Worm (Caenorhabditis elegans): ENCODE results near the gene Y39A1A.17.

The Y39A1A.17 gene

DNA sequence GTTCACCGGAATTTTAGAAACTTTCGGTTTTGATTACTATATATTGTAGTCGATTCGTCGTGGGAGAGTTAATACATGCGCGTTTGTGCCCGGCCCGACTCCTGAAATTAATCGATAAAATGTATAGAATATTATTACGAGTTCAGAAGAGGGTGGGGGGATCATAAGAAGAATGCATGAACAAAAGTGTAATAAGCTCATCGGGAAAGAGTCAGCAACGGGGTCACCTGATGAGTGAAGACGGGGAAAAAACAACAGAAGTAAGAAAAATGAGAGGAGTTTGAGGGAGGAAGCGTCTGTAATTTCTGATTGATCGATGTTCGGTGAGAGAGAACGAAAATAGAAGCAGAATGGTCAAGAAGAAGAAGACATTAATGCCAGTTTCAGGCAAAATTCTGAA, 25.2 kb upstream of the Y39A1A.17 start, which contains the start of gene W09D10.4:
Gene W09D10.4 (minus strand): TSS at position 101 of the 400 bp plus-strand sequence.
- no peak for TF ChIP-seq him-1 (tag; optimal IDR thresholded peaks at IDR 0.05)
- no peak for TF ChIP-seq dao-5 (tag; optimal IDR thresholded peaks at IDR 0.05)
- no peak for TF ChIP-seq W03F9.2 (tag; optimal IDR thresholded peaks at IDR 0.05)

DNA sequence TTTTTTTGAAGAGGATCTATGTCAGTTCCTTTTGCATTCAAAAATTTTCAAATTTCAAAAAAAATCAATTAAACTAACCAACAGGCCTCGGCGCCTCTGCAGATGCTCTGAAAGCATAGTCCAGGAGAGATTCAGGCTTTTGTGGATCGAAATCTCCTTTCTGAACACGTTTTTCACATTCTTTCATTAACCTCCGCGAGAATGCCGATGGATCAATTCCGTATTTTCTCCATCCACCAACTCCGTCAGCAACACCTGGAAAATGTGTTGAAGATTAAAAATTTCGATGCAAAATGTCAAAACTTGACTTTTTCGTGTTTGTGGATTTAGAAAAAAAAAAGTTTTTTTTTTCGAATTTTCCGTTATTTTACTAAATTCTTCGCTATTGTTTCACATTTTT, 23.6 kb upstream of the Y39A1A.17 start:
- TF ChIP-seq dao-5 (tag; optimal IDR thresholded peaks at IDR 0.05) (no peak), him-1 (tag; optimal IDR thresholded peaks at IDR 0.05) (no peak), W03F9.2 (tag; optimal IDR thresholded peaks at IDR 0.05) (no peak)

DNA sequence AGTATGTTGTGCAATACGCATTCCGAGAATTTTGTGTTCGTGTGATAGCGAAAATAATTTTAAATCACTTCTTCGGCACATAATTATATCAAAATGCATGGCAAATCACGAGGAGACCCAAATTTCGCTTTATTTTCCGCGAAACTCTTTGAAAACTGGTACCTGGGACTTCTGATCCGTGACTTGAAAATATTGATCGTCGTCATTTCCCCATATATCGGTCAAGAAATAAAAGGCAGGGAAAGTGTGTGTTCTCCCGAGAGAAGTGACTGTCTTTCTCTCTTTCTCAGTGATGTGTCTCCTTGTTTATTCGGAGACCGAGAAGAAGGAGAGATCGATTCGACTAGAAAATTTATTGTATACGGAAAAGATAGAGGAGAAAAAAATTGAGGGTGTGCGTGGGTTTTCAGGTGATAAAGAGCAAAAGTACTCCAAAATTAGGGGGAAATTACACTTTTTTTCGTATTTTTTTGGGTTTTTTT, 20.3 kb upstream of the Y39A1A.17 start, which contains the start of gene W09D10.5:
Gene W09D10.5 (minus strand): TSS at position 345 of the 482 bp plus-strand sequence.
- TF ChIP-seq W03F9.2 (tag; optimal IDR thresholded peaks at IDR 0.05) (no peak), dao-5 (tag; optimal IDR thresholded peaks at IDR 0.05) (no peak), him-1 (tag; optimal IDR thresholded peaks at IDR 0.05) (no peak)

DNA sequence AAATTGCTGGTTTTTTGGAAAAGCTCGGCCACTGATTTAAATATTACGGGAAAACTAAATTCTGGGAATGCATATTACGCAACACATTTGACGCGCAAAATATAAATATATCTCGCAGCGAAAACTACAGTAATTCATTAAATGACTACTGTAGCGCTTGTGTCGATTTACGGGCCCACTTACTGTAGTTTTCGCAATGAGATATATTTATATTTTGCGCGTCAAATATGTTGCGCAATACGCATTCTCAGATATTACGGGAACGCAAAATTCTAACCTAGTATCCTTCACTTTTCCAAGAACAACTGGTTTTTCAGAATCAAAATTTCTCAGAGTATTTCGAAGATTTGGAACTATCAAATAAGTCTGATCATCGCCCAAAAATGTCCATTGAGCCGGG, 18.8 kb upstream of the Y39A1A.17 start:
- TF ChIP-seq dao-5 (tag; optimal IDR thresholded peaks at IDR 0.05) (no peak), W03F9.2 (tag; optimal IDR thresholded peaks at IDR 0.05) (no peak), him-1 (tag; optimal IDR thresholded peaks at IDR 0.05) (no peak)

DNA sequence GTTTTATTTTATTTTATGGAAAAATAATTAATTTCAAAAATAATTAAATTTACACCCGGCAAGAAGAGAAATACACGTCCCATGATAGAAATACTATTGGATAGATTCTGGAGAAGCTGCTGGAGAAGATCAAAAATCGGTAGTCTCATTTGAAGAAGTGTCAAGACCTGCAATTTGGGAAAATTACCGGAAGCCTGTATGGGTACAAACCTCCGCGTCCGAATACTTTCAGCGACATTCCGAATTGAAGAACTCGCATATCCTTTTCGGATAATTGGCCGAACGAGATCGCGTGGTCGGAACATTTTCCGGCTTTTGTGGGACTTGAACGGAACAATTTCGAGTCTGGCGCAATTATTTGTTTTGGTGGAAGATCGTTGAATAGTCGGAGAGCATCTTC, 17.6 kb upstream of the Y39A1A.17 start:
- TF ChIP-seq W03F9.2 (tag; optimal IDR thresholded peaks at IDR 0.05) (no peak), him-1 (tag; optimal IDR thresholded peaks at IDR 0.05) (no peak), dao-5 (tag; optimal IDR thresholded peaks at IDR 0.05) (no peak)

DNA sequence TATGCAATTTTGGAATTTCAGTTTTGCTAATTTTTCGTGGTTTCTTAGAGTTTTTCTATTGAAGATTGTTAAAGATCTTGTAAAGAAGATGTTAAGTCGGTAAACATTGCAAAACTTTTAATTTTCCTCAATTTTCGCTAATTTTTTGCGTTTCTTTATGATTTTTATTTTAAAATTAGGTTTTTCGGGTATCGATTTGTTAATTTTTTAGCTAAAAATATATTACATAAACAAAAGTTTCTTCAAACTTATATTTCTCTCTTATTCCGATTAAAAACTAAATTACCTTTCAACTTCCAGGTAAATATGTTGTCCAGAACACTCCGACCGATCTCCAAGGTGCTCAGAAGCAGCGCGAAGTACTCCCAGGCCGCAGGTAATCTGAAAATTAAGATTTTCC, 16.5 kb upstream of the Y39A1A.17 start, which contains the start of gene mrpl-12:
Gene mrpl-12 (plus strand): TSS at position 301 of the 400 bp plus-strand sequence.
- TF ChIP-seq W03F9.2 (tag; optimal IDR thresholded peaks at IDR 0.05): no peak

DNA sequence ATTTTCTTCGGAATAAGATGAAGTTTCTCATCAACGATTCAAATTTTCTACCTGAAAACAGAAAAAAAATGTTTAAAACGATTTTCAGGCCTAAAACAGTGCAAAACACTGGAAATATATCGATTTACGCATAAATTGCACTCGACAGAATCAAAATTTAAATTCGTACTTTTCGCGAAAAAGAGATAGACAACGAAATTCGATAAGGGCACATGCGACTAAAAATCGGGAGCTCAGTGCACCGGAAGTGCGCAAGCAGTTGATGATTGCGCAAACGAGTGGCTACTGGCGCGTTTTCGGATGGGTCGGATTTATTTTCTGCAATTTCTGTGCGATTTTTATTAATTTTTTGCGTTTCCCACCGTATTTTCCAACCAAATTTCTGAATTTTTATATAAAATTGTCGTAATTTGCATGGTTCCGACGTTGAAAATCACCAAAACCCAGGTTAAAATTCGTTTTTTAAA, 16.1 kb upstream of the Y39A1A.17 start, which contains the start of the genes Y39A1A.21 and Y39A1A.22:
Gene Y39A1A.21 (minus strand): TSS at position 51 of the 467 bp plus-strand sequence.
Gene Y39A1A.22 (minus strand): TSS at position 57 of the 467 bp plus-strand sequence.
- TF ChIP-seq dao-5 (tag; optimal IDR thresholded peaks at IDR 0.05): no peak
- TF ChIP-seq him-1 (tag; optimal IDR thresholded peaks at IDR 0.05): peak; percentile 29
- peak; percentile 69 for TF ChIP-seq W03F9.2 (tag; optimal IDR thresholded peaks at IDR 0.05)

DNA sequence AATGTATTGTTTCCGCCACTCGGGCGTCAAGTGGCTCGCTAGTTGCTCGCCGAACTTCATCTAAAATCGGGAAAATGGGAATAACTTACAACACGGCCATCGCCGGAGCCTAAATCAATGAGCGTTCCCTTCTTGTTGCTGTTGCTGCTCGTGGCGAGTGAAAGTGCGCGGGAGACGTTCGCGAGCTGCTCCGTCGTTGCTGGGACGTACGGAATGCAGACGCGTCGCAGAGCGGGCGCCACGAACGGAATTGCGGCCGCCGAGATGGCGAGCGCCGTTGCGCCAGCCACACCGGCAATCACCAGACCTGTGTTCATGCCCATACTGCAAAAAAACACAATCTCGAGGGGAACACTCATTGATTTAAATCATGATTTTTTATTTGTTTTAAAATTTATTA, 15.6 kb upstream of the Y39A1A.17 start:
- TF ChIP-seq dao-5 (tag; optimal IDR thresholded peaks at IDR 0.05) (no peak), W03F9.2 (tag; optimal IDR thresholded peaks at IDR 0.05) (no peak), him-1 (tag; optimal IDR thresholded peaks at IDR 0.05) (no peak)

DNA sequence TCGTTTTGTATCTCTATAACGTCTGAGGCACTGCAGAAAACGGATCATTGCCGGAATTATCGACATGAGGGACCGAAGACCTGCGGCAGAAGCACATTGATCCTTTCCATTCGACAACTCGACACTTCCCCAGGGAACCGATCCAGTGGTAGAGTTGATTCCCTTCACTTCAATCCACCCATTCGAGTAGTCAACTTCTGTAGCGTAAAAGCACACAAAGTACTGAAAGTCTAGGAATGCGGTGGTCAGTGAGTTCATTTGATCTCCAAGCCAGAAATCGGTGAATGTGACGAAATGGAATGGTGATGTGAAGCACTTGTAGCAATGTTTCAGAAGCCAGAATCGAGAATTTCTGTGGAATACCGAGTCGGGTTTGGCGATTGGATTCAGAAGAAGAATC, 13.6 kb upstream of the Y39A1A.17 start:
- no peak for TF ChIP-seq him-1 (tag; optimal IDR thresholded peaks at IDR 0.05)
- TF ChIP-seq W03F9.2 (tag; optimal IDR thresholded peaks at IDR 0.05): no peak

DNA sequence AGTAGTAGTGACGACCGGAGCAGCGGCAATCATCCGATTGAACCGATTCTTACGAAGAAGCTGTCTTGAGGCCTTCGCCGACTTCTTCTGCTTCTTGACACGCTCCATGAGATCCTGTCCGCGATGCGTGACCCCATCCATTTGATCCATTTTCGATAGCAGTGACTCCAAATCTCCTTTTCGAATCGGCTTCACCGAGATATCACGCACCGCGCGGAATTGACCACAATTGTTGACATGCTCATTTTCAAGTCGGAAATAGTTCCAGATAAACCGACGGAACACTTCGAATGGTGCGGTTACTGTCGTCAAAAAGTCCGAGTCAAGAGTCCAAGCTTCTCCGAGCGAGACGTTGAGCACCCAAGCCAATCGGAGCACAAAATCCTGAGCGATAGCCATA, 12.9 kb upstream of the Y39A1A.17 start:
- TF ChIP-seq him-1 (tag; optimal IDR thresholded peaks at IDR 0.05): no peak
- no peak for TF ChIP-seq W03F9.2 (tag; optimal IDR thresholded peaks at IDR 0.05)
- no peak for TF ChIP-seq dao-5 (tag; optimal IDR thresholded peaks at IDR 0.05)

DNA sequence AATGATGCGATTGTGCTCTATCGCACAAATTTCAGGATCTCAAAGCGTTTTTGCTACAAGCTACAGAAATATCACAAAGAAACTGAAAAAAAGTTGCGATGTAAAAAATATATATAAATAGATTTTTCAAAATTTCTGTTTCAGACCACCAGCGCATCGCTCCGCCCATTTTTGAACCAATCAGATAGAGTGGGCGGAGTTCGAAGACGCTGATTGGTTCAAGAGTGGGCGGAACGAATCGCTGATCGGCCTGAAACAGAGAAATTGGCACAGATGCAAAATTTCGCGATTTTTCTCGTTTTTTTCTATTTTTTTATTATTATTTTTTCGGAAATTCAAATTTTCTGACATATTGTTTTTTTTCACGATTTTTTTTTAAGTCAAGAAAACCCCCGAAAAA, 11.9 kb upstream of the Y39A1A.17 start:
- TF ChIP-seq dao-5 (tag; optimal IDR thresholded peaks at IDR 0.05): no peak
- TF ChIP-seq him-1 (tag; optimal IDR thresholded peaks at IDR 0.05): no peak
- no peak for TF ChIP-seq W03F9.2 (tag; optimal IDR thresholded peaks at IDR 0.05)

DNA sequence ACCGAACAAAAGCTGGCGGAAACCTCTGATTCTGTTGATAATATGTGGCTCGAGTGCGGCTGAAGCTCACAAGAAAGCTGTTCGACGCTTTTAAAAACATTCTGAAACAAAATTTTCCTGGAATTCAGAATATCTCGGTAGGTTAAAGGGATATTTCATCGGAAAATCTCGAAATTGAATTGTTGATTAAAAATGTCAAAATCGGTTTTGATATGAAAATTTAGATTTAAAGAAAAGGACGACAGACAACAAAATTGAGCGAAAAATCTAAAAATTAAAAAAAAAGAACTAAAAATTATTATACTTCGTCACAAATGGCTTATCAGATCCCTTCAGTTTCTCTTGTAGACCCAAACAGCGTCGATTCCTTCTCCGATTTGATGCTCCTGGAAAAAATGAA, 9.5 kb upstream of the Y39A1A.17 start, which contains the start of gene Y39A1A.20:
Gene Y39A1A.20 (minus strand): TSS at position 101 of the 400 bp plus-strand sequence.
- TF ChIP-seq W03F9.2 (tag; optimal IDR thresholded peaks at IDR 0.05) (no peak), dao-5 (tag; optimal IDR thresholded peaks at IDR 0.05) (no peak), him-1 (tag; optimal IDR thresholded peaks at IDR 0.05) (no peak)

DNA sequence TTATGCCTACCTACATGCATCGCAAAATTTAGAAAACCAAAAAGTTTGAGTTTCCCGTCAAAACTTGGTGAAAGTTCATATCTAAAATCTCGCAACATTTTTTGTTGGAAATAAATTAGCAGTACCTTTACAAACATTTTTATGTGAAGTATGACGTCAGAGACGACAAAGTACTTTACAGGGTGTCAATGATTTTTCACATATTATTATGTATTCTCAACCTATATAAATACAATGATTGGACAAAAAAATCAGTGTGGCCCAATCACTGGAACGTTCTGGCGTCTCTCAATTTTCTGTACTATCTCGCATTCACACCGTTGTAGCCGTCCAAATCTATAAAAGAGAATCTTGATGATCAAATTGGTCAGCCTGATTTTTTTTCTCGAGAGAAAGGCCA, 3.4 kb upstream of the Y39A1A.17 start, which contains the start of the genes Y39A1A.18 and fmo-3:
Gene Y39A1A.18 (minus strand): TSS at position 192 of the 400 bp plus-strand sequence.
Gene fmo-3 (plus strand): TSS at position 388 of the 400 bp plus-strand sequence.
- TF ChIP-seq him-1 (tag; optimal IDR thresholded peaks at IDR 0.05) (no peak), W03F9.2 (tag; optimal IDR thresholded peaks at IDR 0.05) (no peak), dao-5 (tag; optimal IDR thresholded peaks at IDR 0.05) (no peak)

DNA sequence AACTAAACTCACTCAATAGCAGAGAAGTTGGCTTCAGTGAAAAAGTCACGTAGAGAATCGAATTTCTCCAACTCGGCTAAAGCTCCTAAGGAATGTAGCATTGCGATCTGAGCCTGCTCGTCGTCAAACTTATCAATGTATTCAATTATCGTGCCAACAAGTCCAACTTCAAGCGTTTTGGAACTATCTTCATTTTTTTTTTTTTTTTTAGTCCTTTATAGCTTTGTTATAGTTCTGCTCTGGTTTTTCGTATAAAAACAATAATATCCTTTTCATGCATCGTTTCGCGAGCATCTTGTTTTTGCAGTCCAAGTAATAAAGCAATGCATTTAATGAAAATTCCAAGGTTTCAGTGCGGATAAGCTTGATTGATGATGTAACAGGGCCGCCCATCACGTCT, 1.9 kb downstream of the Y39A1A.17 start, which contains the start of gene Y39A1A.31:
Gene Y39A1A.31 (minus strand): TSS at position 101 of the 400 bp plus-strand sequence.
- no peak for TF ChIP-seq W03F9.2 (tag; optimal IDR thresholded peaks at IDR 0.05)
- no peak for TF ChIP-seq him-1 (tag; optimal IDR thresholded peaks at IDR 0.05)
- no peak for TF ChIP-seq dao-5 (tag; optimal IDR thresholded peaks at IDR 0.05)

DNA sequence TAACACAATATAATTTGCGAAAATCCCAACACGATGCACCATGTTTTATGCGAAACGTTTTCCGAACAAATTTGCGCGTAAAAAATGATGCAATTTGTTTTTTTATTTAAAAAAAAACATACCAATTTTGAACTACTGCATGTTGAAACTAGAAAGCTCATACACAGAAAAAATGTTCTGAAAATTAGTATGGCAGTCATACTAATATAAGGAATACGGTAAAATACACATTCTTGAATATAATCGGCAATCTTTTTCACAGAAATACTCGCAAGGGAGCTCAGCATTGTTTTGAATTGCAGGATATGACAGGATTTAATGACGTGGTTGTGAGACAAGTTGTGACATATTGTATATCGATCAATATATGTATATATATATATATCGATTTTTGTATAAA, 11.9 kb downstream of the Y39A1A.17 start, which contains the start of gene Y39A1A.16:
Gene Y39A1A.16 (plus strand): TSS at position 301 of the 400 bp plus-strand sequence.
- TF ChIP-seq dao-5 (tag; optimal IDR thresholded peaks at IDR 0.05) (no peak), W03F9.2 (tag; optimal IDR thresholded peaks at IDR 0.05) (no peak), him-1 (tag; optimal IDR thresholded peaks at IDR 0.05) (no peak)

Data from whole organism, L4/young adult.